Fruit fly (Drosophila melanogaster): ENCODE measurements around the gene chm.

chm gene

DNA sequence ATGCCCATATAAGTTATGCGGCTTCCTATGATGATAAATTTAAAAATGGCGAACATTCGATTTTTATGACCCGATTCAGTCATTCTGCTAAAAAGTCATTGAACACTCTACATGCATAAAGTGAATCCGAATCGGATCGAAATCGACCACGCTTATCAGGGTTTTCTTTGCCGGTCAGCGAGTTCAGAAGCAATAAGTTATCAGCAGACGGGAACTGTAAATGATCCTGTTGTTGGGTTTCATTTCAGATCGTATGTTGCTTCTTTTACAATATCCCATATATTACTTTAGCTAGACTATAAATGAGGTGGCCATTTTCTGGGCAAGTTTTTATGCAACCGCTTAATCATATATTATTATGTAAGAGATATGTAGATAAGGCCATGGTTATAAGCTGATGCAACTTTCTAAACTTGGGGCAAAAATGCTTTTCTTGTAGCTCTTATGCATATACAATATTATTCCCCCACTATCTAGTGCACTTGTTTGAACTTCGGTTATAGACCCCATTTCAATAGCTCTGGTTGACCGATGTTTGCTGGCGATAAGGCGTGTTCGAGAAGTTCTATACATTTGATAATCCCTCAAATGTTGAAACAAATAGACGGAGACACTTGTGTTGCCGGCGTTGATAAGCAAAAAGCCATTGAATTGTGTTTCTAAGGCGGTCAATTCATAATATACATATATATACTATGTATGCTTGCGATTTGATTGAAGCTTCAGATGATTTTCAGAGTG, 19.8 kb downstream of the chm start:
- no peak for TF ChIP-seq br (GFP tag; optimal IDR thresholded peaks at IDR 0.05)
- TF ChIP-seq GATAd (GFP tag; optimal IDR thresholded peaks at IDR 0.05) = no peak
- TF ChIP-seq CG32264 (GFP tag; optimal IDR thresholded peaks at IDR 0.05) = no peak

DNA sequence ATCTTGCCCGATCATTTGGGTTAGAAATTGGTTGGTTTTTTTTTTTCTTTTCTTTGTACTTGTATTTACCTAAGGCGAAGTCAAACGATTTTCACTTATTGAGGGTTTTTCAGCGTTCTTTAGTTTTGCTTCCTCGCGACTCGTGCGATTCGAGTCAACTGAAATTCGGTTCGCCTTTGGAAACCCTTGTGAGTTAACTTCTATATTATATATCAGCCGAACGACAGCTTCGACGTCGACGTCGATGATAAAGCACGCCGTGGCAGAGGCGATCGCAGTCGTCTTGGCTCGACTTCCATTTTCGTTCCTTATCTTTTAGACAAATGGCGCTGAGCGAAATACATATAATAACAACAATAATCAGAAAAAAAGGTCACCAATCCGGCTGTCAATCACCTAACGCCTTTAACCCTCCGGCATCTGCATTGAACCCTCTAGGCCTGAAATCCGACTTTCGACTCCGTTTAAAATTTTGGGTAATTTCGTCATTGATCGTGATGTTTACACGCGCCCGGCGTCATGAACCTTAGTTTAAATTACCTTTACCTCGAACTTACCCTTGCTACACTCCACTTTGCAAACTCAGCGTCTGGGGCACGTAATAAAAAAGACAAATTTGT, 21.2 kb downstream of the chm start, which contains the start of gene CG5958:
Gene CG5958, minus strand, starts transcription at position 180 of the 620 bp plus-strand sequence.
- peak; percentile 8 for TF ChIP-seq br (GFP tag; optimal IDR thresholded peaks at IDR 0.05)
- TF ChIP-seq Rel (GFP tag; optimal IDR thresholded peaks at IDR 0.05) = no peak
- TF ChIP-seq Rel (tag; optimal IDR thresholded peaks at IDR 0.05) = peak; percentile 44
- TF ChIP-seq sage (GFP tag; optimal IDR thresholded peaks at IDR 0.05) = peak; percentile 13
- TF ChIP-seq pan (optimal IDR thresholded peaks at IDR 0.05) = no peak
- TF ChIP-seq h (GFP tag; optimal IDR thresholded peaks at IDR 0.05) = peak; percentile 19
- TF ChIP-seq Hnf4 (GFP tag; optimal IDR thresholded peaks at IDR 0.05) = peak; percentile 52
- peak; percentile 46 for TF ChIP-seq CrebA (GFP tag; optimal IDR thresholded peaks at IDR 0.05; ENCODE audit: borderline replicate concordance)
- no peak for TF ChIP-seq dmrt93B (GFP tag; optimal IDR thresholded peaks at IDR 0.05)

DNA sequence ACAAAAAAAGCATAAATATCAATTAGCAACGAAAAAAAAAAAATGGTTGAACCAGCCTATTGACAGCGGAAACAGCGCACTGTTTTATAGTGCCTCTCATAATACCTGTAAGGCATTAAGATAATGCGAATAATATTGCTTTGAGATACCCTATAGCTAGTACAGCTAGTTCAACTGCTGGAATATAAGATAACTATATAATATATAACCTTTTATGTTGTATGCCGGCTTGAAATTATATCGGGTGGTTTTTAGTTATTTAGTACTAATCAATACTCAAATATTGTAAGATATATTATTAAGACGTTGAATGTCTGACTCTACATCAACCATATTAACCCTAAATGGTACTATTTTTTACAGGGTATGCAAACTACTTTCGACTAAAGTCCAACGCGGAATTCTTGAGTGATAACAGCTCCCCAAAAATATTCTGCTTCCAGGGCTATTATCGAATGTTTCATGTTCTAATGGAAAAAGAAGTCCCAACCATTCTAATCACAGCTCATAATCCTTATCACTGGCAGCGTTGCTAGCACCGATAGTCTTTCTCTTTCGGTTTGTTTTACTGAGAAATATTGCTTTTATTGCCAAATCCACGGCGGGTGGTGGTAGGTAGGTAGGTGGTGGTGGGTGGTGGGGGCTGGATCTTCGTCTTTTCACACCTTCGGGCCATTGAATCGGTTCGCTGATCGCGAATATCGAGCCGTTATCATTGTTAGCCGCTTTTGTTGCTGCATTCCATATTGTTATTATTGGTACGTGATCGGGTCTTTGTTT, 21.9 kb downstream of the chm start:
- TF ChIP-seq Mio (GFP tag; optimal IDR thresholded peaks at IDR 0.05) (no peak), Hnf4 (GFP tag; optimal IDR thresholded peaks at IDR 0.05) (no peak), Rel (GFP tag; optimal IDR thresholded peaks at IDR 0.05) (no peak), Rel (tag; optimal IDR thresholded peaks at IDR 0.05) (peak; percentile 5), foxo (GFP tag; optimal IDR thresholded peaks at IDR 0.05) (peak in 1 of 2 experiments; percentile 29), Vsx2 (GFP tag; optimal IDR thresholded peaks at IDR 0.05; ENCODE audit: partially characterized antibody) (no peak), CG32264 (GFP tag; optimal IDR thresholded peaks at IDR 0.05) (no peak), fru (GFP tag; optimal IDR thresholded peaks at IDR 0.05) (peak; percentile 42), Hr83 (GFP tag; optimal IDR thresholded peaks at IDR 0.05; ENCODE audit: poor library complexity, severe bottlenecking) (peak; percentile 41), h (GFP tag; optimal IDR thresholded peaks at IDR 0.05) (no peak), dsf (GFP tag; optimal IDR thresholded peaks at IDR 0.05; ENCODE audit: borderline replicate concordance) (no peak)

DNA sequence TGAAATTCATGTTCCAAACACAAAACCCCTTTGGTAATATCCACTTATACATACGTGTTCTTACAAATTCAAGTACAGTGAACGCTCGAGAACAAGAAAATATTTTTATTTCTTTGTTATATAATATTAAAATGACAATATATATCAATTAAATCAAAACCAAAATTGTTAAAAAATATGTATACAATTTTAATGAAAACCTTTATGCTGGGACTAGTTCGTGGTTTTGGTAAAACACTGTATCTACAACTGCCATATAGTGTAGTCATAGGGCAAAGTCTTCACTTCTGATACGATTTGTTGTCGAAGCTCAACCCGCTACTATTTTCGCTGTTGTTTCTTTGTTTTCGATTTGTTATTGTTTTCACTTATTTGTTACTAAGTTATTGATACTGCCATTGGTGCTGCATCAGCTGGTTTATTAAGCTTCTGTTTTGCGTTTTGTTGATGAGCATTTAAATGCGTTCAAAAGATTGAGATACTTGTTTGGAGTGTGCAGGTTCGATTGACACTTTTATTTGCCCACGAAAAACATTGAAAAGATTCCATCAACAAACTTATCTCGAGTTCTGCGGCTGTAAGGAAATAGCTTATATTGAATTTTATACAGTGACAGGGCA, 22.6 kb downstream of the chm start:
- TF ChIP-seq Rel (GFP tag; optimal IDR thresholded peaks at IDR 0.05) (no peak), Rel (tag; optimal IDR thresholded peaks at IDR 0.05) (peak; percentile 4), CG32264 (GFP tag; optimal IDR thresholded peaks at IDR 0.05) (no peak), Hr83 (GFP tag; optimal IDR thresholded peaks at IDR 0.05; ENCODE audit: poor library complexity, severe bottlenecking) (no peak), woc (GFP tag; optimal IDR thresholded peaks at IDR 0.05) (no peak), rgr (GFP tag; optimal IDR thresholded peaks at IDR 0.05) (peak; percentile 37), Hnf4 (GFP tag; optimal IDR thresholded peaks at IDR 0.05) (peak; percentile 62), CrebA (GFP tag; optimal IDR thresholded peaks at IDR 0.05; ENCODE audit: borderline replicate concordance) (no peak), OdsH (GFP tag; optimal IDR thresholded peaks at IDR 0.05) (peak; percentile 50), fru (GFP tag; optimal IDR thresholded peaks at IDR 0.05) (peak; percentile 7), brk (GFP tag; optimal IDR thresholded peaks at IDR 0.05) (peak; percentile 12), HLH106 (tag; optimal IDR thresholded peaks at IDR 0.05) (peak; percentile 36), Sp1 (GFP tag; optimal IDR thresholded peaks at IDR 0.05) (peak; percentile 50), foxo (GFP tag; optimal IDR thresholded peaks at IDR 0.05) (peak in 1 of 2 experiments; percentile 50), Vsx2 (GFP tag; optimal IDR thresholded peaks at IDR 0.05; ENCODE audit: partially characterized antibody) (no peak), psq (GFP tag; optimal IDR thresholded peaks at IDR 0.05) (peak; percentile 7), usp (GFP tag; optimal IDR thresholded peaks at IDR 0.05) (no peak), Myc (optimal IDR thresholded peaks at IDR 0.05) (no peak), ey (GFP tag; optimal IDR thresholded peaks at IDR 0.05) (peak; percentile 8), br (GFP tag; optimal IDR thresholded peaks at IDR 0.05) (no peak), CG9705 (GFP tag; optimal IDR thresholded peaks at IDR 0.05) (no peak), tai (GFP tag; optimal IDR thresholded peaks at IDR 0.05) (no peak), lola (GFP tag; optimal IDR thresholded peaks at IDR 0.05) (no peak), h (GFP tag; optimal IDR thresholded peaks at IDR 0.05) (peak; percentile 3), Dfd (GFP tag; optimal IDR thresholded peaks at IDR 0.05) (no peak)

Data from whole organism, wandering third instar larva.